Fruit fly (Drosophila melanogaster) whole organism, embryonic: ENCODE data around the gene SmD1.

Source experiments
- Atf6 ChIP-seq: fragments of 200-800 bp; sonication (Bioruptor generic); IDR thresholded peaks from 2 replicates; pipeline ENCODE4 v1.3.6; 2022; ENCODE audit warnings: missing biosample characterization, missing genetic modification characterization
- Bdp1 ChIP-seq: fragments of 200-800 bp; sonication (Bioruptor generic); optimal IDR thresholded peaks from 3 replicates; lab custom pipeline; 2016; ENCODE audit warnings: missing biosample characterization, missing genetic modification characterization
- Bgb ChIP-seq: fragments of 200-800 bp; sonication (Bioruptor generic); IDR thresholded peaks from 2 replicates; pipeline ENCODE4 v1.3.6; 2022; ENCODE audit warnings: missing biosample characterization, missing genetic modification characterization; ENCODE audit not compliant: partially characterized antibody
- CG11247 ChIP-seq: fragments of 200-800 bp; sonication (Bioruptor generic); IDR thresholded peaks from 2 replicates; pipeline ENCODE4 v1.3.6; 2022; ENCODE audit warnings: missing biosample characterization, missing genetic modification characterization
- CG11504 ChIP-seq: fragments of 200-800 bp; sonication (Bioruptor generic); optimal IDR thresholded peaks from 3 replicates; lab custom pipeline; 2019; ENCODE audit warnings: missing biosample characterization, mild to moderate bottlenecking, missing genetic modification characterization, moderate library complexity
- CG11723 ChIP-seq: fragments of 200-800 bp; sonication (Bioruptor generic); optimal IDR thresholded peaks from 2 replicates; lab custom pipeline; 2017; ENCODE audit warnings: missing biosample characterization, mild to moderate bottlenecking, missing genetic modification characterization
- CG12236 ChIP-seq: fragments of 200-800 bp; sonication (Bioruptor generic); optimal IDR thresholded peaks from 2 replicates; lab custom pipeline; 2016; ENCODE audit warnings: missing biosample characterization, missing genetic modification characterization
- CG12942 ChIP-seq: fragments of 200-800 bp; sonication (Bioruptor generic); optimal IDR thresholded peaks from 3 replicates; lab custom pipeline; 2016; ENCODE audit warnings: missing biosample characterization, missing genetic modification characterization
- CG17829 ChIP-seq: fragments of 200-800 bp; optimal IDR thresholded peaks from 2 replicates; lab custom pipeline; 2019; ENCODE audit warnings: missing biosample characterization, mild to moderate bottlenecking, missing genetic modification characterization, moderate library complexity
- CG18262 ChIP-seq: fragments of 200-800 bp; optimal IDR thresholded peaks from 3 replicates; lab custom pipeline; 2019; ENCODE audit warnings: missing biosample characterization, mild to moderate bottlenecking, missing genetic modification characterization, moderate library complexity
- CG2678 ChIP-seq: fragments of 200-800 bp; sonication (Bioruptor generic); optimal IDR thresholded peaks from 3 replicates; lab custom pipeline; 2019; ENCODE audit warnings: missing biosample characterization, mild to moderate bottlenecking, missing genetic modification characterization, moderate library complexity
- CG31224 ChIP-seq: fragments of 200-800 bp; sonication (Bioruptor generic); IDR thresholded peaks from 2 replicates; pipeline ENCODE4 v1.3.6; 2022; ENCODE audit warnings: missing biosample characterization, missing genetic modification characterization
- CG3163 ChIP-seq: fragments of 200-800 bp; sonication (Bioruptor generic); optimal IDR thresholded peaks from 3 replicates; lab custom pipeline; 2016; ENCODE audit warnings: missing biosample characterization, missing genetic modification characterization
- CG32532 ChIP-seq: fragments of 200-800 bp; sonication (Bioruptor generic); IDR thresholded peaks from 2 replicates; pipeline ENCODE4 v1.3.6; 2022; ENCODE audit warnings: missing biosample characterization, missing genetic modification characterization
- CG34376 ChIP-seq: fragments of 200-800 bp; sonication (Bioruptor generic); optimal IDR thresholded peaks from 2 replicates; lab custom pipeline; 2018; ENCODE audit warnings: missing biosample characterization, mild to moderate bottlenecking, missing genetic modification characterization
- CG4617 ChIP-seq: fragments of 200-800 bp; sonication (Bioruptor generic); optimal IDR thresholded peaks from 3 replicates; lab custom pipeline; 2016; ENCODE audit warnings: missing biosample characterization, missing genetic modification characterization, borderline replicate concordance
- CG4854 ChIP-seq: fragments of 200-800 bp; sonication (Bioruptor generic); optimal IDR thresholded peaks from 2 replicates; lab custom pipeline; 2016; ENCODE audit warnings: missing biosample characterization, missing genetic modification characterization, inconsistent platforms
- CG5245 ChIP-seq: fragments of 200-800 bp; sonication (Bioruptor generic); optimal IDR thresholded peaks from 3 replicates; lab custom pipeline; 2016; ENCODE audit warnings: missing biosample characterization, missing genetic modification characterization
- CG6254 ChIP-seq: fragments of 200-800 bp; sonication (Bioruptor generic); optimal IDR thresholded peaks from 3 replicates; lab custom pipeline; 2017; ENCODE audit warnings: mild to moderate bottlenecking, missing biosample characterization, missing genetic modification reagents, missing genetic modification characterization
- CG7372 ChIP-seq: fragments of 200-800 bp; sonication (Bioruptor generic); IDR thresholded peaks from 2 replicates; pipeline ENCODE4 v1.3.6; 2022; ENCODE audit warnings: missing biosample characterization, missing genetic modification characterization
- CG7745 ChIP-seq: fragments of 200-800 bp; sonication (Bioruptor generic); optimal IDR thresholded peaks from 2 replicates; lab custom pipeline; 2018; ENCODE audit warnings: missing biosample characterization, mild to moderate bottlenecking, missing genetic modification characterization, moderate library complexity
- CG7839 ChIP-seq: fragments of 200-800 bp; sonication (Bioruptor generic); optimal IDR thresholded peaks from 3 replicates; lab custom pipeline; 2018; ENCODE audit warnings: missing biosample characterization, mild to moderate bottlenecking, missing genetic modification characterization, moderate library complexity
- CG8924 ChIP-seq: fragments of 200-800 bp; optimal IDR thresholded peaks from 3 replicates; lab custom pipeline; 2019; ENCODE audit warnings: missing biosample characterization, mild to moderate bottlenecking, missing genetic modification characterization, moderate library complexity
- CG9609 ChIP-seq: fragments of 200-800 bp; sonication (Bioruptor generic); optimal IDR thresholded peaks from 3 replicates; lab custom pipeline; 2016; ENCODE audit warnings: missing biosample characterization, missing genetic modification characterization
- Camta ChIP-seq: fragments of 200-800 bp; sonication (Bioruptor generic); optimal IDR thresholded peaks from 2 replicates; lab custom pipeline; 2016; ENCODE audit warnings: missing biosample characterization, missing genetic modification characterization
- D ChIP-seq, 2 experiments: fragments of 200-800 bp in 1 of 2; fragments of >200 bp in 1 of 2; sonication (Bioruptor generic) in 1 of 2; optimal IDR thresholded peaks; 2 replicates in 1 of 2; 3 replicates in 1 of 2; lab custom pipeline; 2017; ENCODE audit warnings: mild to moderate bottlenecking in 1 of 2, missing biosample characterization in 1 of 2, missing genetic modification characterization in 1 of 2, missing genetic modification reagents in 1 of 2
- D19A ChIP-seq: fragments of 200-800 bp; optimal IDR thresholded peaks from 3 replicates; lab custom pipeline; 2019; ENCODE audit warnings: missing biosample characterization, mild to moderate bottlenecking, missing genetic modification characterization, moderate library complexity
- Dad ChIP-seq: fragments of 200-800 bp; sonication (Bioruptor generic); optimal IDR thresholded peaks from 3 replicates; lab custom pipeline; 2016; ENCODE audit warnings: missing biosample characterization, missing genetic modification characterization
- H15 ChIP-seq: fragments of 200-800 bp; sonication (Bioruptor generic); IDR thresholded peaks from 3 replicates; pipeline ENCODE4 v1.3.6; 2022; ENCODE audit warnings: missing biosample characterization, missing genetic modification characterization
- Hr78 ChIP-seq, 2 experiments: fragments of 200-800 bp in 1 of 2; fragments of >200 bp in 1 of 2; sonication (Bioruptor generic) in 1 of 2; optimal IDR thresholded peaks; 2 replicates each; lab custom pipeline; 2017 to 2019; ENCODE audit warnings: missing biosample characterization in 2 of 2, missing genetic modification characterization in 2 of 2, mild to moderate bottlenecking in 1 of 2, moderate library complexity in 1 of 2
- Kr ChIP-seq: fragments of 200-800 bp; sonication (Bioruptor generic); optimal IDR thresholded peaks from 2 replicates; lab custom pipeline; 2017; ENCODE audit warnings: missing biosample characterization, mild to moderate bottlenecking, missing genetic modification characterization
- Lhr ChIP-seq: fragments of 200-800 bp; sonication (Bioruptor generic); optimal IDR thresholded peaks from 3 replicates; lab custom pipeline; 2017; ENCODE audit warnings: mild to moderate bottlenecking, missing biosample characterization, missing genetic modification reagents, missing genetic modification characterization
- Mad ChIP-seq: fragments of 200-800 bp; sonication (Bioruptor generic); optimal IDR thresholded peaks from 2 replicates; lab custom pipeline; 2016; ENCODE audit warnings: missing biosample characterization, missing genetic modification characterization
- Opbp ChIP-seq: fragments of 200-800 bp; sonication (Bioruptor generic); IDR thresholded peaks from 3 replicates; pipeline ENCODE4 v1.3.6; 2022; ENCODE audit warnings: missing biosample characterization, missing genetic modification characterization; ENCODE audit not compliant: partially characterized antibody
- Scr ChIP-seq: fragments of 200-800 bp; sonication (Bioruptor generic); IDR thresholded peaks from 2 replicates; pipeline ENCODE4 v1.3.6; 2022; ENCODE audit warnings: missing biosample characterization, missing genetic modification characterization; ENCODE audit not compliant: partially characterized antibody
- Six4 ChIP-seq: fragments of 200-800 bp; sonication (Bioruptor generic); optimal IDR thresholded peaks from 2 replicates; lab custom pipeline; 2016; ENCODE audit warnings: missing biosample characterization, missing genetic modification characterization
- Sox100B ChIP-seq: fragments of 200-800 bp; sonication (Bioruptor generic); optimal IDR thresholded peaks from 3 replicates; lab custom pipeline; 2018; ENCODE audit warnings: missing biosample characterization, mild to moderate bottlenecking, missing genetic modification characterization
- ab ChIP-seq: fragments of 200-800 bp; sonication (Bioruptor generic); optimal IDR thresholded peaks from 2 replicates; lab custom pipeline; 2016; ENCODE audit warnings: missing biosample characterization, missing genetic modification characterization
- bsh ChIP-seq, 2 experiments: fragments of 200-800 bp; sonication (Bioruptor generic); optimal IDR thresholded peaks; 2 replicates each; lab custom pipeline; 2017 to 2018; ENCODE audit warnings: mild to moderate bottlenecking in 2 of 2, missing biosample characterization in 2 of 2, missing genetic modification characterization in 2 of 2, moderate library complexity in 1 of 2
- chif ChIP-seq, 2 experiments: fragments of 200-800 bp; sonication (Bioruptor generic); optimal IDR thresholded peaks; 3 replicates each; lab custom pipeline; 2016; ENCODE audit warnings: missing biosample characterization in 2 of 2, missing genetic modification characterization in 2 of 2
- chm ChIP-seq: fragments of 200-800 bp; sonication (Bioruptor generic); IDR thresholded peaks from 2 replicates; pipeline ENCODE4 v1.3.6; 2022; ENCODE audit warnings: missing biosample characterization, missing genetic modification characterization
- corto ChIP-seq: fragments of 200-800 bp; sonication (Bioruptor generic); optimal IDR thresholded peaks from 2 replicates; lab custom pipeline; 2016; ENCODE audit warnings: missing biosample characterization, mild to moderate bottlenecking, missing genetic modification characterization, moderate library complexity
- grn ChIP-seq: fragments of 200-800 bp; sonication (Bioruptor generic); optimal IDR thresholded peaks from 3 replicates; lab custom pipeline; 2017; ENCODE audit warnings: missing biosample characterization, missing genetic modification characterization
- ind ChIP-seq: fragments of 200-800 bp; sonication (Bioruptor generic); optimal IDR thresholded peaks from 3 replicates; lab custom pipeline; 2016; ENCODE audit warnings: missing biosample characterization, missing genetic modification characterization
- pita ChIP-seq: fragments of 200-800 bp; sonication (Bioruptor generic); optimal IDR thresholded peaks from 2 replicates; lab custom pipeline; 2017; ENCODE audit warnings: missing biosample characterization, mild to moderate bottlenecking, missing genetic modification characterization
- salm ChIP-seq: fragments of 200-800 bp; sonication (Bioruptor generic); optimal IDR thresholded peaks from 2 replicates; lab custom pipeline; 2018; ENCODE audit warnings: missing biosample characterization, mild to moderate bottlenecking, missing genetic modification characterization
- slbo ChIP-seq: fragments of 200-800 bp; sonication (Bioruptor generic); IDR thresholded peaks from 2 replicates; pipeline ENCODE4 v1.3.6; 2022; ENCODE audit warnings: missing biosample characterization, missing genetic modification characterization
- tll ChIP-seq, 2 experiments: fragments of 200-800 bp in 1 of 2; fragments of >200 bp in 1 of 2; sonication (Bioruptor generic) in 1 of 2; optimal IDR thresholded peaks; 2 replicates each; lab custom pipeline; 2017 to 2019; ENCODE audit warnings: missing biosample characterization in 2 of 2, missing genetic modification characterization in 2 of 2, mild to moderate bottlenecking in 1 of 2, moderate library complexity in 1 of 2
- trem ChIP-seq: fragments of 200-800 bp; optimal IDR thresholded peaks from 3 replicates; lab custom pipeline; 2019; ENCODE audit warnings: missing biosample characterization, mild to moderate bottlenecking, missing genetic modification characterization, moderate library complexity
- zen2 ChIP-seq: fragments of 200-800 bp; sonication (Bioruptor generic); IDR thresholded peaks from 3 replicates; pipeline ENCODE4 v1.3.6; 2022; ENCODE audit warnings: missing biosample characterization, missing genetic modification characterization; ENCODE audit not compliant: partially characterized antibody

Gene SmD1

dm6 chr3L:12717621-12718020, 16.8 kb downstream of the SmD1 start (continued):
- no peak for TF ChIP-seq pita (GFP tag; lab: Kevin White, UChicago)
- no peak for TF ChIP-seq Scr
- no peak for TF ChIP-seq CG11723 (GFP tag; lab: Kevin White, UChicago)
- TF ChIP-seq corto (GFP tag; lab: Kevin White, UChicago): no peak
- no peak for TF ChIP-seq CG12236 (GFP tag; lab: Kevin White, UChicago)
- TF ChIP-seq D19A (tag; lab: Kevin White, UChicago): peak; percentile 49
- peak; percentile 38 for TF ChIP-seq CG8924
- no peak for TF ChIP-seq D (optimal IDR thresholded peaks at IDR 0.05; lab: Kevin White, UChicago)
- TF ChIP-seq D (GFP tag; optimal IDR thresholded peaks at IDR 0.05; lab: Kevin White, UChicago): peak; percentile 24
- no peak for TF ChIP-seq Bdp1 (GFP tag; lab: Kevin White, UChicago)
- no peak for TF ChIP-seq Dad (GFP tag; lab: Kevin White, UChicago)
- no peak for TF ChIP-seq Atf6 (GFP tag; lab: Robert Waterston, UW)
- no peak for TF ChIP-seq CG7745 (tag; lab: Kevin White, UChicago)
- peak; percentile 58 for TF ChIP-seq CG18262
- TF ChIP-seq Lhr (GFP tag; lab: Kevin White, UChicago): no peak
- TF ChIP-seq Six4 (GFP tag; lab: Kevin White, UChicago): no peak
- TF ChIP-seq CG4854 (GFP tag; lab: Kevin White, UChicago): no peak
- TF ChIP-seq CG31224 (GFP tag; lab: Robert Waterston, UW): no peak
- no peak for TF ChIP-seq Opbp
- peak; percentile 38 for TF ChIP-seq CG2678 (tag; lab: Kevin White, UChicago)
- no peak for TF ChIP-seq tll (GFP tag; optimal IDR thresholded peaks at IDR 0.05; lab: Kevin White, UChicago)
- TF ChIP-seq ind (GFP tag; lab: Kevin White, UChicago): no peak
- TF ChIP-seq ab (GFP tag; lab: Kevin White, UChicago): no peak
- TF ChIP-seq H15 (GFP tag; lab: Robert Waterston, UW): no peak
- peak in 1 of 2 experiments; percentile 20 for TF ChIP-seq bsh (GFP tag; optimal IDR thresholded peaks at IDR 0.05; lab: Kevin White, UChicago)
- TF ChIP-seq CG11504 (tag; lab: Kevin White, UChicago): peak; percentile 64
- no peak for TF ChIP-seq Kr (GFP tag; lab: Kevin White, UChicago)
- TF ChIP-seq Hr78 (GFP tag; optimal IDR thresholded peaks at IDR 0.05; lab: Kevin White, UChicago): no peak
- no peak for TF ChIP-seq CG11247 (GFP tag; lab: Robert Waterston, UW)
- TF ChIP-seq CG6254: peak; percentile 49
- TF ChIP-seq slbo (GFP tag; lab: Robert Waterston, UW): no peak
- TF ChIP-seq CG32532 (GFP tag; lab: Robert Waterston, UW): no peak
- no peak for TF ChIP-seq zen2 (GFP tag; lab: Robert Waterston, UW)
- no peak for TF ChIP-seq salm
- TF ChIP-seq Bgb (GFP tag; lab: Robert Waterston, UW): no peak
- no peak for TF ChIP-seq CG4617 (GFP tag; lab: Kevin White, UChicago)
- TF ChIP-seq CG12942 (GFP tag; lab: Kevin White, UChicago): no peak
- TF ChIP-seq Mad (GFP tag; lab: Kevin White, UChicago): no peak
- no peak for TF ChIP-seq CG7372 (GFP tag; lab: Robert Waterston, UW)
- no peak for TF ChIP-seq CG3163
- TF ChIP-seq CG5245 (GFP tag; lab: Kevin White, UChicago): no peak
- peak; percentile 4 for TF ChIP-seq trem
- no peak for TF ChIP-seq grn (GFP tag; lab: Kevin White, UChicago)
- TF ChIP-seq chif (GFP tag; optimal IDR thresholded peaks at IDR 0.05; lab: Kevin White, UChicago): no peak
- no peak for TF ChIP-seq Camta (GFP tag; lab: Kevin White, UChicago)
- no peak for TF ChIP-seq CG34376 (GFP tag; lab: Kevin White, UChicago)
- TF ChIP-seq CG9609 (GFP tag; lab: Kevin White, UChicago): no peak
- TF ChIP-seq chm: no peak
- TF ChIP-seq CG7839: peak; percentile 8
- peak; percentile 60 for TF ChIP-seq Sox100B (GFP tag; lab: Kevin White, UChicago)
- no peak for TF ChIP-seq CG17829 (tag; lab: Kevin White, UChicago)
